Worm (Caenorhabditis elegans) whole organism, L1 larva: Measurements from ENCODE around the gene F49H12.7.
A peak's percentile ranks its signal among the peaks of the same experiment; 100 is the strongest.

ENCODE experiments used
- C04F5.9 ChIP-seq: sonication (generic microtip); optimal IDR thresholded peaks from 2 replicates; lab custom pipeline; 2016; ENCODE audit warnings: missing genetic modification characterization, missing compliant biosample characterization
- C16A3.4 ChIP-seq: fragments of 150-350 bp; optimal IDR thresholded peaks from 2 replicates; lab custom pipeline; 2014; ENCODE audit warnings: missing biosample characterization, missing genetic modification characterization
- ama-1 ChIP-seq: fragments of 150-350 bp; optimal IDR thresholded peaks from 2 replicates; lab custom pipeline; 2014
- ceh-8 ChIP-seq: fragments of 200-800 bp; sonication (Bioruptor generic); optimal IDR thresholded peaks from 2 replicates; lab custom pipeline; 2018; ENCODE audit warnings: mild to moderate bottlenecking, missing genetic modification characterization, moderate library complexity, missing compliant biosample characterization
- ceh-82 ChIP-seq, 3 experiments: fragments of 150-350 bp in 1 of 3; sonication (generic microtip) in 2 of 3; optimal IDR thresholded peaks; 2 replicates each; lab custom pipeline; 2014 to 2017; ENCODE audit warnings: missing biosample characterization in 3 of 3, missing genetic modification characterization in 3 of 3
- ceh-88 ChIP-seq: fragments of 200-800 bp; sonication (Bioruptor generic); IDR thresholded peaks from 2 replicates; pipeline ENCODE4 v1.3.6; 2022; ENCODE audit warnings: missing genetic modification characterization, missing compliant biosample characterization
- ceh-90 ChIP-seq: sonication (generic microtip); optimal IDR thresholded peaks from 2 replicates; lab custom pipeline; 2016; ENCODE audit warnings: missing genetic modification characterization, missing compliant biosample characterization
- dpl-1 ChIP-seq, 3 experiments: fragments of 150-350 bp in 2 of 3; sonication (generic microtip) in 1 of 3; optimal IDR thresholded peaks; 2 replicates each; lab custom pipeline; 2014 to 2017; ENCODE audit warnings: missing biosample characterization in 3 of 3, missing genetic modification characterization in 3 of 3, missing genetic modification reagents in 3 of 3
- dsc-1 ChIP-seq: sonication (generic microtip); optimal IDR thresholded peaks from 2 replicates; lab custom pipeline; 2016; ENCODE audit warnings: mild to moderate bottlenecking, missing genetic modification characterization, missing compliant biosample characterization
- efl-1 ChIP-seq, 4 experiments: fragments of 150-350 bp; optimal IDR thresholded peaks in 3 of 4; peaks in 1 of 4; 1 replicate in 1 of 4; 2 replicates in 3 of 4; lab custom pipeline; 2014; ENCODE audit warnings: missing biosample characterization in 2 of 4, missing genetic modification characterization in 2 of 4, missing genetic modification reagents in 2 of 4
- efl-3 ChIP-seq: fragments of 200-800 bp; sonication (Bioruptor generic); optimal IDR thresholded peaks from 2 replicates; lab custom pipeline; 2018; ENCODE audit warnings: mild to moderate bottlenecking, missing genetic modification characterization, missing compliant biosample characterization
- elt-2 ChIP-seq: sonication (generic microtip); optimal IDR thresholded peaks from 2 replicates; lab custom pipeline; 2016; ENCODE audit warnings: missing genetic modification characterization, mild to moderate bottlenecking, inconsistent platforms, missing compliant biosample characterization, missing genetic modification reagents
- elt-3 ChIP-seq, 6 experiments: fragments of 150-350 bp in 1 of 6; sonication (generic microtip); optimal IDR thresholded peaks; 2 replicates each; lab custom pipeline; 2017 to 2018; ENCODE audit warnings: missing biosample characterization in 6 of 6, missing genetic modification characterization in 6 of 6, inconsistent platforms in 1 of 6
- ets-5 ChIP-seq: fragments of 200-800 bp; sonication (Bioruptor generic); IDR thresholded peaks from 2 replicates; pipeline ENCODE4 v1.3.6; 2022; ENCODE audit warnings: missing genetic modification characterization, missing compliant biosample characterization
- fkh-4 ChIP-seq: sonication (generic microtip); optimal IDR thresholded peaks from 2 replicates; lab custom pipeline; 2016; ENCODE audit warnings: missing compliant biosample characterization, missing genetic modification characterization, borderline replicate concordance
- fkh-8 ChIP-seq: sonication (generic microtip); optimal IDR thresholded peaks from 2 replicates; lab custom pipeline; 2016; ENCODE audit warnings: mild to moderate bottlenecking, missing genetic modification characterization, missing compliant biosample characterization
- grh-1 ChIP-seq: fragments of 200-800 bp; sonication (Bioruptor generic); IDR thresholded peaks from 2 replicates; pipeline ENCODE4 v1.3.6; 2022; ENCODE audit warnings: missing genetic modification reagents, missing genetic modification characterization, missing compliant biosample characterization
- hlh-17 ChIP-seq: fragments of 200-800 bp; sonication (Bioruptor generic); optimal IDR thresholded peaks from 2 replicates; lab custom pipeline; 2018; ENCODE audit warnings: missing genetic modification characterization, mild to moderate bottlenecking, missing compliant biosample characterization, moderate library complexity, borderline replicate concordance
- irx-1 ChIP-seq: sonication (generic microtip); optimal IDR thresholded peaks from 2 replicates; lab custom pipeline; 2016; ENCODE audit warnings: missing genetic modification characterization, missing compliant biosample characterization
- isw-1 ChIP-seq: fragments of 200-800 bp; sonication (Bioruptor generic); IDR thresholded peaks from 2 replicates; pipeline ENCODE4 v1.3.6; 2022; ENCODE audit warnings: missing genetic modification characterization, missing compliant biosample characterization
- jun-1 ChIP-seq: fragments of 150-350 bp; optimal IDR thresholded peaks from 2 replicates; lab custom pipeline; 2014; ENCODE audit warnings: missing biosample characterization, missing genetic modification reagents, missing genetic modification characterization
- lin-35 ChIP-seq, 2 experiments: fragments of 150-350 bp; optimal IDR thresholded peaks; 2 replicates each; lab custom pipeline; 2014; ENCODE audit warnings: missing biosample characterization in 2 of 2, missing genetic modification characterization in 2 of 2, missing genetic modification reagents in 2 of 2
- lin-39 ChIP-seq: fragments of 150-350 bp; optimal IDR thresholded peaks from 2 replicates; lab custom pipeline; 2014; ENCODE audit warnings: missing biosample characterization, missing genetic modification reagents, missing genetic modification characterization
- lir-3 ChIP-seq: sonication (generic microtip); optimal IDR thresholded peaks from 2 replicates; lab custom pipeline; 2016; ENCODE audit warnings: mild to moderate bottlenecking, missing genetic modification characterization, moderate library complexity, missing compliant biosample characterization; ENCODE audit not compliant: poor library complexity
- mab-9 ChIP-seq: fragments of 200-800 bp; sonication (Bioruptor generic); IDR thresholded peaks from 2 replicates; pipeline ENCODE4 v1.3.6; 2022; ENCODE audit warnings: missing genetic modification reagents, missing genetic modification characterization, missing compliant biosample characterization
- mdl-1 ChIP-seq, 2 experiments: fragments of 150-350 bp; optimal IDR thresholded peaks; 2 replicates each; lab custom pipeline; 2014 to 2017; ENCODE audit warnings: missing biosample characterization in 2 of 2, missing genetic modification characterization in 2 of 2, inconsistent platforms in 1 of 2
- mef-2 ChIP-seq: fragments of 150-350 bp; optimal IDR thresholded peaks from 2 replicates; lab custom pipeline; 2014; ENCODE audit warnings: missing biosample characterization, missing genetic modification characterization
- mep-1 ChIP-seq: fragments of 150-350 bp; optimal IDR thresholded peaks from 2 replicates; lab custom pipeline; 2014; ENCODE audit warnings: missing biosample characterization, missing genetic modification characterization
- nhr-12 ChIP-seq: sonication (generic microtip); optimal IDR thresholded peaks from 2 replicates; lab custom pipeline; 2017; ENCODE audit warnings: missing biosample characterization, missing genetic modification characterization
- nhr-19 ChIP-seq: fragments of 200-800 bp; sonication (Bioruptor generic); conservative IDR thresholded peaks from 2 replicates; pipeline ENCODE4 v1.3.6; 2022; ENCODE audit warnings: missing genetic modification characterization, missing compliant biosample characterization
- nhr-20 ChIP-seq: sonication (generic microtip); optimal IDR thresholded peaks from 2 replicates; lab custom pipeline; 2016; ENCODE audit warnings: mild to moderate bottlenecking, missing genetic modification characterization, missing compliant biosample characterization
- nhr-71 ChIP-seq: sonication (generic microtip); optimal IDR thresholded peaks from 2 replicates; lab custom pipeline; 2016; ENCODE audit warnings: mild to moderate bottlenecking, missing genetic modification characterization, moderate library complexity, missing compliant biosample characterization
- nhr-76 ChIP-seq: sonication (generic microtip); optimal IDR thresholded peaks from 2 replicates; lab custom pipeline; 2017; ENCODE audit warnings: missing biosample characterization, missing genetic modification characterization
- nhr-77 ChIP-seq: fragments of 150-350 bp; optimal IDR thresholded peaks from 2 replicates; lab custom pipeline; 2014; ENCODE audit warnings: missing biosample characterization, missing genetic modification characterization
- nhr-84 ChIP-seq: sonication (generic microtip); optimal IDR thresholded peaks from 2 replicates; lab custom pipeline; 2017; ENCODE audit warnings: missing biosample characterization, missing genetic modification characterization
- nhr-85 ChIP-seq: sonication (generic microtip); peaks from one replicate; lab custom pipeline; 2016; ENCODE audit warnings: missing genetic modification characterization, inconsistent platforms, missing compliant biosample characterization
- nhr-90 ChIP-seq: sonication (generic microtip); optimal IDR thresholded peaks from 2 replicates; lab custom pipeline; 2016; ENCODE audit warnings: mild to moderate bottlenecking, missing genetic modification characterization, missing compliant biosample characterization; ENCODE audit not compliant: poor library complexity
- pag-3 ChIP-seq: sonication (generic microtip); optimal IDR thresholded peaks from 2 replicates; lab custom pipeline; 2017; ENCODE audit warnings: missing genetic modification characterization, mild to moderate bottlenecking, missing compliant biosample characterization, antibody characterized with exemption, borderline replicate concordance; ENCODE audit not compliant: insufficient read depth
- pax-3 ChIP-seq: fragments of 200-800 bp; sonication (Bioruptor generic); optimal IDR thresholded peaks from 2 replicates; lab custom pipeline; 2018; ENCODE audit warnings: mild to moderate bottlenecking, missing genetic modification characterization, moderate library complexity, missing compliant biosample characterization
- pqm-1 ChIP-seq: sonication (generic microtip); optimal IDR thresholded peaks from 3 replicates; lab custom pipeline; 2017; ENCODE audit warnings: missing biosample characterization, missing genetic modification characterization
- rnt-1 ChIP-seq: sonication (generic microtip); optimal IDR thresholded peaks from 2 replicates; lab custom pipeline; 2016; ENCODE audit warnings: mild to moderate bottlenecking, missing genetic modification characterization, moderate library complexity, missing compliant biosample characterization
- swsn-7 ChIP-seq: sonication (generic microtip); optimal IDR thresholded peaks from 2 replicates; lab custom pipeline; 2016; ENCODE audit warnings: missing genetic modification characterization, missing compliant biosample characterization
- tbx-2 ChIP-seq: sonication (generic microtip); optimal IDR thresholded peaks from 2 replicates; lab custom pipeline; 2016; ENCODE audit warnings: missing genetic modification characterization, missing compliant biosample characterization
- unc-98 ChIP-seq: fragments of 200-800 bp; sonication (Bioruptor generic); IDR thresholded peaks from 2 replicates; pipeline ENCODE4 v1.3.6; 2022; ENCODE audit warnings: missing genetic modification characterization, missing compliant biosample characterization
- zag-1 ChIP-seq: fragments of 150-350 bp; optimal IDR thresholded peaks from 2 replicates; lab custom pipeline; 2014; ENCODE audit warnings: missing biosample characterization, missing genetic modification characterization
- ztf-11 ChIP-seq, 2 experiments: sonication (generic microtip); optimal IDR thresholded peaks; 2 replicates each; lab custom pipeline; 2016 to 2017; ENCODE audit warnings: missing genetic modification characterization in 2 of 2, missing biosample characterization in 1 of 2, missing compliant biosample characterization in 1 of 2
- ztf-4 ChIP-seq: fragments of 150-350 bp; optimal IDR thresholded peaks from 2 replicates; lab custom pipeline; 2014; ENCODE audit warnings: missing biosample characterization, missing genetic modification characterization

The F49H12.7 gene

DNA sequence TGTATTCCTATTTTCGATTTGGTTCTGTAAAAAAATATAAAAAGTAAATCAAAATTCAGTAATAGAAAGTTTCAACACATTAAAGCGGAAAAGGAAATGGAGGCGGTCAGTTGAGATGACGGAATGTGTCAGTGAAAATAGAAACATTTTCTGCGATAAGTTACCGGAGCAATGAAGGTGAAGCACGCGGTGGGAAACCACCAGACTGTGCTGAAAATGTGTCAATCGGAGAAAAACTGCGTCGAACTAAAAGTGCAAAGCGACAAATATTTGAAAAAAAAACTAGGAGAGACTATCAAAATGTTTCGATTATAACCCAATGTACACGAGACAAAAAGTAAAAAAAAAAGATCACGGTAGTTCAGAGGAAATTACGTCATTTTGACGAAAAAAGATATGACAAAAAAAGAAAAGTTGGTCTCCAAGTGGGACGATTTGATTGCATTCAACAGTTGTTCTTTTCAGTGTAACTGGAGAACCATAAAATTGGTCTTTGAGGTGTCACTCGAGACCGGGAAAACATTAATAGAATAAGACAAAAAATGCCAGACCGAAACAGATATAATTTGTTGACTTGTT is 5.7 kb downstream of the F49H12.7 start, which contains the start of gene acl-4:
TSS of gene acl-4 (minus strand) at position 27 of the 579 bp plus-strand sequence.
- TF ChIP-seq elt-2 (tag; lab: Kevin White, UChicago), result peak; percentile 19
- no peak for TF ChIP-seq ets-5
- peak; percentile 25 for TF ChIP-seq rnt-1 (tag; lab: Kevin White, UChicago)
- TF ChIP-seq efl-1 (optimal IDR thresholded peaks at IDR 0.05; lab: Kevin White, UChicago), result no peak
- TF ChIP-seq efl-1 (GFP tag; optimal IDR thresholded peaks at IDR 0.05 in 1 of 2; lab: Kevin White, UChicago), result peak in 1 of 2 experiments; percentile 61
- TF ChIP-seq ama-1 (lab: Kevin White, UChicago), result no peak

DNA sequence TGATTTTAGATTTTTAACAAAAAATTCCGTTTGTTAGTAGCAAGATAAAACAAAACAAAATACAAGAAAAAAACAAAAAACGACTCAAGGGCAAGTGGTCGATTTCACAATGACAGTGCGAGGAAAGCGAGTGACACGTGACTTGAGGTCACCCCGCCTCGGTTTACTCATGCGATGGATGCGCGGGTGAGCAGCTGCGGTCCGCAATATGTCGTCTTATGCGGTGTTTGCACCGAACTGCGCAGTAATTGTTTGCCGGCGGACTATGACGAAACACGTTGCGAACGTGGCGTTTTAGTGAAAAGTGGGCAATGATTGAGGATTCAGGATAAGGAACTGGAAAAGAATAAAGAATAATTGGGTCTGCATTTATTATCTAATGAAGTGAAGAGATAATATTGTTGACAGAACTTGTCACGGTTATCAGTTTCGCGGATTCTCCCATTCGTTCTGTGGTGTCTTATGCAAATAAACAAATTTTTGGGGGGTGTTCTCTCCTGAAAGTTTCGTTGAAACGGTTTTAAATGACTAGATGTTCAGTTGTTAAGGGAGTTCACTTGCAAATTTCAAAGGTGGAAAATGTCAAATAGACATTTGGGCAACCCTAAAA is 6.7 kb downstream of the F49H12.7 start:
- TF ChIP-seq unc-98 (GFP tag; lab: Robert Waterston, UW), result 0 out of 2 replicates have a peak, but pooled peaks have one; percentile 13
- TF ChIP-seq lin-39, result no peak
- no peak for TF ChIP-seq nhr-76 (tag; lab: Kevin White, UChicago)
- no peak for TF ChIP-seq efl-3 (GFP tag; lab: Kevin White, UChicago)
- peak; percentile 14 for TF ChIP-seq jun-1 (tag; lab: Kevin White, UChicago)
- TF ChIP-seq lir-3 (tag; lab: Kevin White, UChicago), result no peak
- TF ChIP-seq mep-1, result peak; percentile 91
- peak; percentile 39; the same call in 1 of the 2 replicates for TF ChIP-seq ceh-88
- TF ChIP-seq zag-1 (tag; lab: Kevin White, UChicago), result no peak
- TF ChIP-seq grh-1 (GFP tag; lab: Robert Waterston, UW), result peak; percentile 77
- TF ChIP-seq nhr-84 (tag; lab: Kevin White, UChicago), result no peak
- TF ChIP-seq tbx-2 (tag; lab: Kevin White, UChicago), result peak; percentile 81
- TF ChIP-seq rnt-1 (tag; lab: Kevin White, UChicago), result peak; percentile 93
- peak; percentile 44 for TF ChIP-seq elt-2 (tag; lab: Kevin White, UChicago)
- peak; percentile 70 for TF ChIP-seq irx-1 (tag; lab: Kevin White, UChicago)
- peak; percentile 20 for TF ChIP-seq nhr-77
- no peak for TF ChIP-seq hlh-17
- TF ChIP-seq pax-3, result peak; percentile 43
- TF ChIP-seq mab-9, result 0 out of 2 replicates have a peak, but pooled peaks have one; percentile 34
- TF ChIP-seq nhr-85 (tag; lab: Kevin White, UChicago), result peak; percentile 96
- peak; percentile 94 for TF ChIP-seq nhr-71
- TF ChIP-seq nhr-20 (tag; lab: Kevin White, UChicago), result peak; percentile 91
- peak in 1 of 2 experiments; percentile 49 for TF ChIP-seq ztf-11 (tag; optimal IDR thresholded peaks at IDR 0.05; lab: Kevin White, UChicago)
- peak; percentile 45 for TF ChIP-seq dsc-1
- TF ChIP-seq ceh-8, result peak; percentile 47
- no peak for TF ChIP-seq ceh-90 (tag; lab: Kevin White, UChicago)
- peak; percentile 10 for TF ChIP-seq mef-2 (tag; lab: Kevin White, UChicago)
- peak in 1 of 6 experiments; percentile 50 for TF ChIP-seq elt-3 (tag; optimal IDR thresholded peaks at IDR 0.05; lab: Kevin White, UChicago)
- peak; percentile 38 for TF ChIP-seq C04F5.9
- peak; percentile 67 for TF ChIP-seq isw-1 (GFP tag; lab: Robert Waterston, UW)
- TF ChIP-seq mdl-1 (tag; optimal IDR thresholded peaks at IDR 0.05; lab: Kevin White, UChicago), result peak; percentile 7 to 94
- no peak for TF ChIP-seq pag-3 (tag; lab: Kevin White, UChicago)
- no peak for TF ChIP-seq ets-5
- TF ChIP-seq ztf-4 (tag; lab: Kevin White, UChicago), result no peak
- no peak for TF ChIP-seq fkh-4 (tag; lab: Kevin White, UChicago)
- TF ChIP-seq dpl-1 (GFP tag; optimal IDR thresholded peaks at IDR 0.05; lab: Kevin White, UChicago), result peak; percentile 64 to 65 (median 64)
- TF ChIP-seq nhr-90 (tag; lab: Kevin White, UChicago), result peak; percentile 83
- TF ChIP-seq C16A3.4 (tag; lab: Kevin White, UChicago), result peak; percentile 75
- TF ChIP-seq fkh-8 (tag; lab: Kevin White, UChicago), result peak; percentile 63
- peak; percentile 52 to 87 (median 64) for TF ChIP-seq ceh-82 (tag; optimal IDR thresholded peaks at IDR 0.05; lab: Kevin White, UChicago)
- no peak for TF ChIP-seq pqm-1 (tag; lab: Kevin White, UChicago)
- TF ChIP-seq nhr-12 (tag; lab: Kevin White, UChicago), result no peak
- peak; percentile 87 for TF ChIP-seq nhr-19 (GFP tag; lab: Robert Waterston, UW)
- peak; percentile 83 for TF ChIP-seq swsn-7 (tag; lab: Kevin White, UChicago)
- TF ChIP-seq lin-35 (GFP tag; optimal IDR thresholded peaks at IDR 0.05; lab: Kevin White, UChicago), result peak; percentile 67 to 80
